Fruit fly (Drosophila melanogaster) whole organism, embryonic: ENCODE results near the gene CG13075.
A peak's percentile ranks its signal among the peaks of the same experiment; 100 is the strongest.

Experiments used
- Abd-B ChIP-seq: fragments of 200-800 bp; sonication (Bioruptor generic); optimal IDR thresholded peaks from 2 replicates; lab custom pipeline; 2018; ENCODE audit warnings: missing biosample characterization, mild to moderate bottlenecking, missing genetic modification characterization, moderate library complexity
- Antp ChIP-seq: fragments of 200-800 bp; sonication (Bioruptor generic); optimal IDR thresholded peaks from 3 replicates; lab custom pipeline; 2016; ENCODE audit warnings: missing biosample characterization, missing genetic modification characterization
- Atf3 ChIP-seq: fragments of 200-800 bp; sonication (Bioruptor generic); optimal IDR thresholded peaks from 3 replicates; lab custom pipeline; 2016; ENCODE audit warnings: missing biosample characterization, missing genetic modification characterization
- B-H2 ChIP-seq: fragments of 200-800 bp; sonication (Bioruptor generic); optimal IDR thresholded peaks from 2 replicates; lab custom pipeline; 2018; ENCODE audit warnings: missing biosample characterization, mild to moderate bottlenecking, missing genetic modification characterization
- CG11695 ChIP-seq: fragments of 200-800 bp; sonication (Bioruptor generic); IDR thresholded peaks from 3 replicates; pipeline ENCODE4 v1.3.6; 2022; ENCODE audit warnings: missing biosample characterization, missing genetic modification characterization
- CG11696 ChIP-seq: fragments of 200-800 bp; sonication (Bioruptor generic); IDR thresholded peaks from 2 replicates; pipeline ENCODE4 v1.3.6; 2022; ENCODE audit warnings: missing biosample characterization, missing genetic modification characterization
- CG12155 ChIP-seq: fragments of 200-800 bp; sonication (Bioruptor generic); optimal IDR thresholded peaks from 3 replicates; lab custom pipeline; 2016; ENCODE audit warnings: missing biosample characterization, missing genetic modification characterization
- CG13775 ChIP-seq: fragments of 200-800 bp; sonication (Bioruptor generic); optimal IDR thresholded peaks from 3 replicates; lab custom pipeline; 2017; ENCODE audit warnings: missing biosample characterization, mild to moderate bottlenecking, missing genetic modification characterization
- CG15479 ChIP-seq: fragments of 200-800 bp; sonication (Bioruptor generic); optimal IDR thresholded peaks from 3 replicates; lab custom pipeline; 2019; ENCODE audit warnings: missing biosample characterization, mild to moderate bottlenecking, missing genetic modification characterization, moderate library complexity
- CG15514 ChIP-seq: fragments of 200-800 bp; sonication (Bioruptor generic); optimal IDR thresholded peaks from 3 replicates; lab custom pipeline; 2017; ENCODE audit warnings: missing biosample characterization, missing genetic modification characterization, mild to moderate bottlenecking, moderate library complexity, missing genetic modification reagents
- CG18011 ChIP-seq: fragments of 200-800 bp; sonication (Bioruptor generic); optimal IDR thresholded peaks from 2 replicates; lab custom pipeline; 2017; ENCODE audit warnings: missing biosample characterization, missing genetic modification characterization, mild to moderate bottlenecking, moderate library complexity, missing genotype
- CG18262 ChIP-seq: fragments of 200-800 bp; optimal IDR thresholded peaks from 3 replicates; lab custom pipeline; 2019; ENCODE audit warnings: missing biosample characterization, mild to moderate bottlenecking, missing genetic modification characterization, moderate library complexity
- CG3407 ChIP-seq: fragments of 200-800 bp; sonication (Bioruptor generic); optimal IDR thresholded peaks from 2 replicates; lab custom pipeline; 2018; ENCODE audit warnings: missing biosample characterization, mild to moderate bottlenecking, missing genetic modification characterization
- CG4820 ChIP-seq: fragments of 200-800 bp; sonication (Bioruptor generic); optimal IDR thresholded peaks from 3 replicates; lab custom pipeline; 2016; ENCODE audit warnings: missing biosample characterization, missing genetic modification characterization
- CG6175 ChIP-seq: fragments of 200-800 bp; sonication (Bioruptor generic); IDR thresholded peaks from 3 replicates; pipeline ENCODE4 v1.3.6; 2022; ENCODE audit warnings: missing biosample characterization, missing genetic modification characterization
- CG6254 ChIP-seq: fragments of 200-800 bp; sonication (Bioruptor generic); optimal IDR thresholded peaks from 3 replicates; lab custom pipeline; 2017; ENCODE audit warnings: mild to moderate bottlenecking, missing biosample characterization, missing genetic modification reagents, missing genetic modification characterization
- CG6813 ChIP-seq: fragments of 200-800 bp; sonication (Bioruptor generic); optimal IDR thresholded peaks from 2 replicates; lab custom pipeline; 2017; ENCODE audit warnings: missing biosample characterization, missing genetic modification characterization, mild to moderate bottlenecking, moderate library complexity, missing genetic modification reagents
- CG6854 ChIP-seq: fragments of 200-800 bp; sonication (Bioruptor generic); optimal IDR thresholded peaks from 3 replicates; lab custom pipeline; 2017; ENCODE audit warnings: missing biosample characterization, mild to moderate bottlenecking, missing genetic modification characterization
- CG7357 ChIP-seq: fragments of 200-800 bp; sonication (Bioruptor generic); IDR thresholded peaks from 3 replicates; pipeline ENCODE4 v1.3.6; 2022; ENCODE audit warnings: missing biosample characterization, missing genetic modification characterization
- CG7745 ChIP-seq: fragments of 200-800 bp; sonication (Bioruptor generic); optimal IDR thresholded peaks from 2 replicates; lab custom pipeline; 2018; ENCODE audit warnings: missing biosample characterization, mild to moderate bottlenecking, missing genetic modification characterization, moderate library complexity
- CG8478 ChIP-seq: fragments of >200 bp; optimal IDR thresholded peaks from 2 replicates; lab custom pipeline; 2018
- CoRest ChIP-seq: fragments of 200-800 bp; sonication (Bioruptor generic); optimal IDR thresholded peaks from 3 replicates; lab custom pipeline; 2018; ENCODE audit warnings: missing biosample characterization, mild to moderate bottlenecking, missing genetic modification characterization, moderate library complexity
- Dad ChIP-seq: fragments of 200-800 bp; sonication (Bioruptor generic); optimal IDR thresholded peaks from 3 replicates; lab custom pipeline; 2016; ENCODE audit warnings: missing biosample characterization, missing genetic modification characterization
- Dek ChIP-seq: fragments of 200-800 bp; sonication (Bioruptor generic); optimal IDR thresholded peaks from 3 replicates; lab custom pipeline; 2019; ENCODE audit warnings: missing biosample characterization, mild to moderate bottlenecking, missing genetic modification characterization, moderate library complexity
- Dll ChIP-seq: fragments of 200-800 bp; sonication (Bioruptor generic); IDR thresholded peaks from 4 replicates; pipeline ENCODE4 v1.3.6; 2022; ENCODE audit warnings: missing biosample characterization, missing genetic modification characterization; ENCODE audit not compliant: partially characterized antibody
- Doc3 ChIP-seq: fragments of 200-800 bp; sonication (Bioruptor generic); IDR thresholded peaks from 3 replicates; pipeline ENCODE4 v1.3.6; 2022; ENCODE audit warnings: missing biosample characterization, missing genetic modification characterization; ENCODE audit not compliant: partially characterized antibody
- E2f2 ChIP-seq: fragments of 200-800 bp; sonication (Bioruptor generic); IDR thresholded peaks from 2 replicates; pipeline ENCODE4 v1.3.6; 2022; ENCODE audit warnings: missing biosample characterization, missing genetic modification characterization
- Hmx ChIP-seq: fragments of 200-800 bp; sonication (Bioruptor generic); optimal IDR thresholded peaks from 2 replicates; lab custom pipeline; 2016; ENCODE audit warnings: missing biosample characterization, missing genetic modification characterization
- Hr39 ChIP-seq: fragments of >200 bp; optimal IDR thresholded peaks from 2 replicates; lab custom pipeline; 2017
- Lpt ChIP-seq: fragments of >200 bp; optimal IDR thresholded peaks from 2 replicates; lab custom pipeline; 2018; ENCODE audit warnings: missing biosample characterization, missing genetic modification characterization
- Med ChIP-seq: fragments of 200-800 bp; sonication (Bioruptor generic); peaks from one replicate; lab custom pipeline; 2016; ENCODE audit warnings: missing biosample characterization, missing genetic modification characterization, mild to moderate bottlenecking, inconsistent platforms, moderate library complexity
- Rfx ChIP-seq: fragments of 200-800 bp; sonication (Bioruptor generic); IDR thresholded peaks from 2 replicates; pipeline ENCODE4 v1.3.6; 2022; ENCODE audit warnings: missing biosample characterization, missing genetic modification characterization
- Vsx1 ChIP-seq: fragments of 200-800 bp; sonication (Bioruptor generic); optimal IDR thresholded peaks from 2 replicates; lab custom pipeline; 2017; ENCODE audit warnings: missing biosample characterization, mild to moderate bottlenecking, missing genetic modification characterization, missing genetic modification reagents
- chinmo ChIP-seq: fragments of 200-800 bp; sonication (Bioruptor generic); IDR thresholded peaks from 4 replicates; pipeline ENCODE4 v1.3.6; 2022; ENCODE audit warnings: missing biosample characterization, missing genetic modification characterization; ENCODE audit not compliant: partially characterized antibody
- crp ChIP-seq, 2 experiments: fragments of 200-800 bp; sonication (Bioruptor generic); optimal IDR thresholded peaks; 2 replicates in 1 of 2; 3 replicates in 1 of 2; lab custom pipeline; 2017; ENCODE audit warnings: missing biosample characterization in 2 of 2, missing genetic modification characterization in 2 of 2, mild to moderate bottlenecking in 1 of 2, moderate library complexity in 1 of 2
- dmrt99B ChIP-seq: fragments of 200-800 bp; sonication (Bioruptor generic); optimal IDR thresholded peaks from 2 replicates; lab custom pipeline; 2018; ENCODE audit warnings: missing biosample characterization, mild to moderate bottlenecking, missing genetic modification characterization, moderate library complexity
- ems ChIP-seq: fragments of 200-800 bp; sonication (Bioruptor generic); optimal IDR thresholded peaks from 3 replicates; lab custom pipeline; 2016; ENCODE audit warnings: missing biosample characterization, missing genetic modification characterization
- ftz-f1 ChIP-seq: fragments of 200-800 bp; sonication (Bioruptor generic); optimal IDR thresholded peaks from 2 replicates; lab custom pipeline; 2016; ENCODE audit warnings: missing biosample characterization, missing genetic modification characterization
- gsb ChIP-seq: fragments of 200-800 bp; sonication (Bioruptor generic); IDR thresholded peaks from 2 replicates; pipeline ENCODE4 v1.3.6; 2022; ENCODE audit warnings: missing biosample characterization, missing genetic modification characterization
- lilli ChIP-seq: fragments of 200-800 bp; sonication (Bioruptor generic); optimal IDR thresholded peaks from 3 replicates; lab custom pipeline; 2016; ENCODE audit warnings: missing biosample characterization, missing genetic modification characterization
- lmd ChIP-seq: fragments of 200-800 bp; sonication (Bioruptor generic); IDR thresholded peaks from 2 replicates; pipeline ENCODE4 v1.3.6; 2022; ENCODE audit warnings: missing biosample characterization, missing genetic modification characterization
- oc ChIP-seq: fragments of 200-800 bp; sonication (Bioruptor generic); optimal IDR thresholded peaks from 2 replicates; lab custom pipeline; 2018; ENCODE audit warnings: missing biosample characterization, mild to moderate bottlenecking, missing genetic modification characterization, moderate library complexity
- pita ChIP-seq: fragments of 200-800 bp; sonication (Bioruptor generic); optimal IDR thresholded peaks from 2 replicates; lab custom pipeline; 2017; ENCODE audit warnings: missing biosample characterization, mild to moderate bottlenecking, missing genetic modification characterization
- prd ChIP-seq, 3 experiments: fragments of >200 bp in 2 of 3; fragments of 200-800 bp in 1 of 3; sonication (Bioruptor generic) in 1 of 3; optimal IDR thresholded peaks in 2 of 3; IDR thresholded peaks in 1 of 3; 2 replicates in 2 of 3; 3 replicates in 1 of 3; pipeline versions ENCODE4 v1.3.6 to Lab custom; 2017 to 2022; ENCODE audit warnings: missing biosample characterization in 1 of 3, missing genetic modification characterization in 1 of 3
- seq ChIP-seq: fragments of 200-800 bp; sonication (Bioruptor generic); IDR thresholded peaks from 2 replicates; pipeline ENCODE4 v1.3.6; 2022; ENCODE audit warnings: missing biosample characterization, missing genetic modification characterization
- ssp ChIP-seq: fragments of 200-800 bp; sonication (Bioruptor generic); IDR thresholded peaks from 2 replicates; pipeline ENCODE4 v1.3.6; 2022; ENCODE audit warnings: missing biosample characterization, missing genetic modification characterization
- trh ChIP-seq: fragments of 200-800 bp; sonication (Bioruptor generic); optimal IDR thresholded peaks from 2 replicates; lab custom pipeline; 2016; ENCODE audit warnings: missing biosample characterization, missing genetic modification characterization
- yki ChIP-seq: fragments of >200 bp; optimal IDR thresholded peaks from 3 replicates; lab custom pipeline; 2018

The CG13075 gene

dm6 chr3L:16042640-16043039, 41.2 kb upstream of the CG13075 start (continued):
- TF ChIP-seq Dad (no peak), chinmo (GFP tag; lab: Robert Waterston, UW) (peak; percentile 78; the same call in 3 of the 4 replicates), ssp (no peak), CG6813 (GFP tag; lab: Kevin White, UChicago) (no peak)

dm6 chr3L:16043045-16043781, 40.6 kb upstream of the CG13075 start:
- TF ChIP-seq Abd-B (GFP tag; lab: Kevin White, UChicago) = no peak
- no peak for TF ChIP-seq Dek (tag; lab: Kevin White, UChicago)
- TF ChIP-seq B-H2 (GFP tag; lab: Kevin White, UChicago) = no peak
- TF ChIP-seq prd (optimal IDR thresholded peaks at IDR 0.05; lab: Kevin White, UChicago) = no peak
- peak; percentile 52; the same call in 1 of the 3 replicates for TF ChIP-seq prd (GFP tag; IDR thresholded peaks at IDR 0.05; lab: Robert Waterston, UW)
- peak; percentile 93 for TF ChIP-seq CG11696 (GFP tag; lab: Robert Waterston, UW)
- TF ChIP-seq CG11695 (GFP tag; lab: Robert Waterston, UW) = 0 out of 3 replicates have a peak, but pooled peaks have one; percentile 48
- TF ChIP-seq E2f2 (GFP tag; lab: Robert Waterston, UW) = peak; percentile 29; the same call in 1 of the 2 replicates
- TF ChIP-seq Antp (GFP tag; lab: Kevin White, UChicago) = no peak
- TF ChIP-seq crp (GFP tag; optimal IDR thresholded peaks at IDR 0.05; lab: Kevin White, UChicago) = no peak
- no peak for TF ChIP-seq Lpt (GFP tag; lab: Kevin White, UChicago)
- TF ChIP-seq CG6254 (GFP tag; lab: Kevin White, UChicago) = peak; percentile 37
- TF ChIP-seq CG7357 (GFP tag; lab: Robert Waterston, UW) = peak; percentile 18; the same call in 1 of the 3 replicates
- no peak for TF ChIP-seq Doc3 (GFP tag; lab: Robert Waterston, UW)
- no peak for TF ChIP-seq oc (tag; lab: Kevin White, UChicago)
- no peak for TF ChIP-seq ftz-f1
- no peak for TF ChIP-seq Hmx (GFP tag; lab: Kevin White, UChicago)
- no peak for TF ChIP-seq CG6175 (GFP tag; lab: Robert Waterston, UW)
- TF ChIP-seq Dll = no peak
- TF ChIP-seq CG18011 (GFP tag; lab: Kevin White, UChicago) = no peak
- no peak for TF ChIP-seq yki (lab: Kevin White, UChicago)
- no peak for TF ChIP-seq Hr39 (lab: Kevin White, UChicago)
- TF ChIP-seq Med (GFP tag; lab: Kevin White, UChicago) = peak; percentile 54
- no peak for TF ChIP-seq CG6854
- no peak for TF ChIP-seq ems (GFP tag; lab: Kevin White, UChicago)
- TF ChIP-seq CG15514 (GFP tag; lab: Kevin White, UChicago) = no peak
- no peak for TF ChIP-seq CG12155
- TF ChIP-seq CG7745 (tag; lab: Kevin White, UChicago) = no peak
- TF ChIP-seq gsb (GFP tag; lab: Robert Waterston, UW) = no peak
- peak; percentile 62 for TF ChIP-seq CoRest (tag; lab: Kevin White, UChicago)
- TF ChIP-seq lilli = no peak
- peak; percentile 40 for TF ChIP-seq CG13775
- TF ChIP-seq trh = no peak
- peak; percentile 61 for TF ChIP-seq dmrt99B (tag; lab: Kevin White, UChicago)
- peak; percentile 44 for TF ChIP-seq CG15479 (GFP tag; lab: Kevin White, UChicago)
- peak; percentile 48 for TF ChIP-seq CG3407 (GFP tag; lab: Kevin White, UChicago)
- no peak for TF ChIP-seq Atf3 (GFP tag; lab: Kevin White, UChicago)
- no peak for TF ChIP-seq Vsx1 (GFP tag; lab: Kevin White, UChicago)
- TF ChIP-seq CG8478 (lab: Kevin White, UChicago) = no peak
- TF ChIP-seq seq = no peak
- TF ChIP-seq Rfx (GFP tag; lab: Robert Waterston, UW) = peak; percentile 35; the same call in 1 of the 2 replicates
- no peak for TF ChIP-seq pita
- no peak for TF ChIP-seq CG4820 (GFP tag; lab: Kevin White, UChicago)
- TF ChIP-seq lmd (GFP tag; lab: Robert Waterston, UW) = peak; percentile 9; the same call in 1 of the 2 replicates
- peak; percentile 85 for TF ChIP-seq CG18262 (tag; lab: Kevin White, UChicago)
